Fruit fly (Drosophila melanogaster) whole organism, wandering third instar larva: ENCODE results near the gene CG32081.

ENCODE experiments used
- CG9705 ChIP-seq: fragments of 200-800 bp; sonication (Bioruptor generic); optimal IDR thresholded peaks from 2 replicates; lab custom pipeline; 2018; ENCODE audit warnings: missing biosample characterization, mild to moderate bottlenecking, missing genetic modification characterization
- Dfd ChIP-seq: fragments of >200 bp; optimal IDR thresholded peaks from 2 replicates; lab custom pipeline; 2017; ENCODE audit warnings: missing biosample characterization, missing genetic modification characterization
- Hr83 ChIP-seq: fragments of 200-300 bp; sonication (Bioruptor generic); optimal IDR thresholded peaks from 2 replicates; lab custom pipeline; 2016; ENCODE audit warnings: missing biosample characterization, mild to moderate bottlenecking, missing genetic modification characterization, moderate library complexity; ENCODE audit not compliant: poor library complexity, severe bottlenecking
- Myc ChIP-seq: fragments of >200 bp; optimal IDR thresholded peaks from 2 replicates; lab custom pipeline; 2017
- OdsH ChIP-seq: fragments of 200-800 bp; sonication (Bioruptor generic); optimal IDR thresholded peaks from 2 replicates; lab custom pipeline; 2016; ENCODE audit warnings: missing biosample characterization, mild to moderate bottlenecking, missing genetic modification characterization
- br ChIP-seq: fragments of 200-800 bp; sonication (Bioruptor generic); optimal IDR thresholded peaks from 2 replicates; lab custom pipeline; 2016; ENCODE audit warnings: missing biosample characterization, missing genetic modification characterization
- dl ChIP-seq, 2 experiments: fragments of 175-275, 200-275 bp in 1 of 2; fragments of 200-275 bp in 1 of 2; sonication (Bioruptor generic); optimal IDR thresholded peaks; lab custom pipeline; 2018; ENCODE audit warnings: mild to moderate bottlenecking in 2 of 2, missing biosample characterization in 2 of 2, missing genetic modification characterization in 2 of 2, moderate library complexity in 2 of 2; ENCODE audit not compliant: partially characterized antibody in 2 of 2, insufficient read depth in 1 of 2
- dmrt93B ChIP-seq: fragments of 200-800 bp; sonication (Bioruptor generic); optimal IDR thresholded peaks from 2 replicates; lab custom pipeline; 2018; ENCODE audit warnings: missing biosample characterization, mild to moderate bottlenecking, missing genetic modification characterization
- h ChIP-seq: fragments of 200-800 bp; sonication (Bioruptor generic); optimal IDR thresholded peaks from 3 replicates; lab custom pipeline; 2016; ENCODE audit warnings: missing biosample characterization, mild to moderate bottlenecking, missing genetic modification characterization
- psq ChIP-seq: fragments of 200-800 bp; sonication (Bioruptor generic); optimal IDR thresholded peaks from 3 replicates; lab custom pipeline; 2017; ENCODE audit warnings: missing biosample characterization, mild to moderate bottlenecking, missing genetic modification characterization, moderate library complexity
- sage ChIP-seq: fragments of 200-800 bp; sonication (Bioruptor generic); optimal IDR thresholded peaks from 2 replicates; lab custom pipeline; 2016; ENCODE audit warnings: missing biosample characterization, mild to moderate bottlenecking, missing genetic modification characterization
- sv ChIP-seq: fragments of 200-800 bp; sonication (Bioruptor generic); optimal IDR thresholded peaks from 3 replicates; lab custom pipeline; 2016; ENCODE audit warnings: missing biosample characterization, missing genetic modification characterization

- TF ChIP-seq sage (GFP tag; lab: Kevin White, UChicago): no peak
- TF ChIP-seq h: no peak
- no peak for TF ChIP-seq sv
- no peak for TF ChIP-seq dmrt93B (GFP tag; lab: Kevin White, UChicago)
- no peak for TF ChIP-seq psq (GFP tag; lab: Kevin White, UChicago)
- no peak for TF ChIP-seq br (GFP tag; lab: Kevin White, UChicago)
- TF ChIP-seq Dfd (GFP tag; lab: Kevin White, UChicago): peak; percentile 82
- TF ChIP-seq Hr83 (GFP tag; lab: Kevin White, UChicago): no peak
- TF ChIP-seq dl (GFP tag; optimal IDR thresholded peaks at IDR 0.05; lab: Kevin White, UChicago; ENCODE audit: insufficient read depth in 1 of 2, partially characterized antibody in 2 of 2): no peak
- no peak for TF ChIP-seq OdsH (GFP tag; lab: Kevin White, UChicago)
- no peak for TF ChIP-seq Myc (lab: Kevin White, UChicago)
- no peak for TF ChIP-seq CG9705 (GFP tag; lab: Kevin White, UChicago)
Observed at dm6 chr3L:11046559-11046958, 19.2 kb downstream of the CG32081 start.
